Worm (Caenorhabditis elegans) whole organism, young adult: ENCODE measurements around the gene tag-343.

Experiments used
- B0336.3 ChIP-seq: fragments of 200-800 bp; sonication (Bioruptor generic); IDR thresholded peaks from 2 replicates; pipeline ENCODE4 v1.3.6; 2022; ENCODE audit warnings: missing genetic modification characterization, missing compliant biosample characterization
- C17E4.6 ChIP-seq: fragments of 200-800 bp; sonication (Bioruptor generic); IDR thresholded peaks from 2 replicates; pipeline ENCODE4 v1.3.6; 2022; ENCODE audit warnings: missing genetic modification reagents, missing genetic modification characterization, missing compliant biosample characterization
- F10E7.11 ChIP-seq: sonication (generic microtip); optimal IDR thresholded peaks from 2 replicates; lab custom pipeline; 2017; ENCODE audit warnings: mild to moderate bottlenecking, missing genetic modification characterization, moderate library complexity, missing compliant biosample characterization
- F23B12.7 ChIP-seq: sonication (generic microtip); optimal IDR thresholded peaks from 2 replicates; lab custom pipeline; 2017; ENCODE audit warnings: missing genetic modification characterization, mild to moderate bottlenecking, missing compliant biosample characterization, antibody characterized with exemption, moderate library complexity; ENCODE audit not compliant: insufficient read depth
- F33H1.4 ChIP-seq: fragments of 200-800 bp; sonication (Bioruptor generic); IDR thresholded peaks from 2 replicates; pipeline ENCODE4 v1.3.6; 2022; ENCODE audit warnings: missing genetic modification reagents, missing genetic modification characterization, missing compliant biosample characterization
- F49E8.2 ChIP-seq: sonication (generic microtip); optimal IDR thresholded peaks from 3 replicates; lab custom pipeline; 2017; ENCODE audit warnings: missing genetic modification characterization, mild to moderate bottlenecking, missing compliant biosample characterization, antibody characterized with exemption, moderate library complexity; ENCODE audit not compliant: insufficient read depth
- F52B5.7 ChIP-seq: sonication (generic microtip); optimal IDR thresholded peaks from 2 replicates; lab custom pipeline; 2016; ENCODE audit warnings: mild to moderate bottlenecking, missing genetic modification characterization, missing compliant biosample characterization
- F57A8.1 ChIP-seq: fragments of 200-800 bp; sonication (Bioruptor generic); optimal IDR thresholded peaks from 2 replicates; lab custom pipeline; 2018; ENCODE audit warnings: mild to moderate bottlenecking, missing genetic modification characterization, moderate library complexity, missing compliant biosample characterization
- K11D2.4 ChIP-seq: fragments of 200-800 bp; sonication (Bioruptor generic); IDR thresholded peaks from 2 replicates; pipeline ENCODE4 v1.3.6; 2022; ENCODE audit warnings: missing genetic modification reagents, missing genetic modification characterization, missing compliant biosample characterization
- T07F8.4 ChIP-seq: sonication (generic microtip); optimal IDR thresholded peaks from 2 replicates; lab custom pipeline; 2016; ENCODE audit warnings: mild to moderate bottlenecking, missing genetic modification characterization, moderate library complexity, missing compliant biosample characterization
- Y53F4B.3 ChIP-seq: fragments of 200-800 bp; sonication (Bioruptor generic); IDR thresholded peaks from 2 replicates; pipeline ENCODE4 v1.3.6; 2022; ENCODE audit warnings: missing genetic modification reagents, missing genetic modification characterization, missing compliant biosample characterization
- Y67H2A.10 ChIP-seq: fragments of 200-800 bp; sonication (Bioruptor generic); conservative IDR thresholded peaks from 2 replicates; pipeline ENCODE4 v1.3.6; 2022; ENCODE audit warnings: missing genetic modification reagents, missing genetic modification characterization, missing compliant biosample characterization
- attf-6 ChIP-seq: fragments of 200-800 bp; sonication (Bioruptor generic); IDR thresholded peaks from 2 replicates; pipeline ENCODE4 v1.3.6; 2022; ENCODE audit warnings: missing genetic modification reagents, missing genetic modification characterization, missing compliant biosample characterization
- cebp-1 ChIP-seq, 2 experiments: fragments of 200-800 bp in 1 of 2; sonication (Bioruptor generic) in 1 of 2; sonication (generic microtip) in 1 of 2; IDR thresholded peaks in 1 of 2; optimal IDR thresholded peaks in 1 of 2; 2 replicates each; pipeline versions ENCODE4 v1.3.6 to Lab custom; 2017 to 2022; ENCODE audit warnings: missing compliant biosample characterization in 2 of 2, missing genetic modification characterization in 2 of 2, mild to moderate bottlenecking in 1 of 2, missing genetic modification reagents in 1 of 2, moderate library complexity in 1 of 2
- ceh-58 ChIP-seq: fragments of 200-800 bp; sonication (Bioruptor generic); IDR thresholded peaks from 2 replicates; pipeline ENCODE4 v1.3.6; 2022; ENCODE audit warnings: missing genetic modification characterization, missing compliant biosample characterization
- ceh-91 ChIP-seq: fragments of 200-800 bp; sonication (Bioruptor generic); IDR thresholded peaks from 2 replicates; pipeline ENCODE4 v1.3.6; 2022; ENCODE audit warnings: missing genetic modification reagents, missing genetic modification characterization, missing compliant biosample characterization
- chd-7 ChIP-seq: sonication (generic microtip); optimal IDR thresholded peaks from 2 replicates; lab custom pipeline; 2016; ENCODE audit warnings: mild to moderate bottlenecking, missing genetic modification characterization, moderate library complexity, missing compliant biosample characterization
- die-1 ChIP-seq: sonication (generic microtip); optimal IDR thresholded peaks from 2 replicates; lab custom pipeline; 2016; ENCODE audit warnings: missing genotype, mild to moderate bottlenecking, missing genetic modification characterization, missing compliant biosample characterization
- efl-1 ChIP-seq: fragments of 150-350 bp; optimal IDR thresholded peaks from 2 replicates; lab custom pipeline; 2014; ENCODE audit warnings: missing biosample characterization, missing genetic modification reagents, missing genetic modification characterization
- egl-44 ChIP-seq: fragments of 200-800 bp; sonication (Bioruptor generic); IDR thresholded peaks from 2 replicates; pipeline ENCODE4 v1.3.6; 2022; ENCODE audit warnings: missing genetic modification reagents, missing genetic modification characterization, missing compliant biosample characterization
- ekl-4 ChIP-seq: fragments of 200-800 bp; sonication (Bioruptor generic); IDR thresholded peaks from 2 replicates; pipeline ENCODE4 v1.3.6; 2022; ENCODE audit warnings: missing genetic modification reagents, missing genetic modification characterization, missing compliant biosample characterization
- fkh-3 ChIP-seq: sonication (generic microtip); optimal IDR thresholded peaks from 2 replicates; lab custom pipeline; 2016; ENCODE audit warnings: mild to moderate bottlenecking, missing genetic modification characterization, missing compliant biosample characterization
- gei-17 ChIP-seq: fragments of 200-800 bp; sonication (Bioruptor generic); optimal IDR thresholded peaks from 2 replicates; lab custom pipeline; 2018; ENCODE audit warnings: mild to moderate bottlenecking, missing genetic modification characterization, missing compliant biosample characterization
- him-1 ChIP-seq: sonication (generic microtip); optimal IDR thresholded peaks from 2 replicates; lab custom pipeline; 2016; ENCODE audit warnings: missing genotype, missing genetic modification reagents, missing genetic modification characterization, missing compliant biosample characterization
- hlh-26 ChIP-seq: fragments of 200-800 bp; sonication (Bioruptor generic); conservative IDR thresholded peaks from 2 replicates; pipeline ENCODE4 v1.3.6; 2022; ENCODE audit warnings: missing genetic modification reagents, missing genetic modification characterization, missing compliant biosample characterization
- hmg-1.2 ChIP-seq: fragments of 200-800 bp; sonication (Bioruptor generic); IDR thresholded peaks from 2 replicates; pipeline ENCODE4 v1.3.6; 2022; ENCODE audit warnings: missing genetic modification reagents, missing genetic modification characterization, missing compliant biosample characterization
- lin-26 ChIP-seq: fragments of 200-800 bp; sonication (Bioruptor generic); IDR thresholded peaks from 2 replicates; pipeline ENCODE4 v1.3.6; 2022; ENCODE audit warnings: missing genetic modification reagents, missing genetic modification characterization, missing compliant biosample characterization
- lin-40 ChIP-seq: sonication (generic microtip); optimal IDR thresholded peaks from 2 replicates; lab custom pipeline; 2016; ENCODE audit warnings: missing genetic modification characterization, mild to moderate bottlenecking, missing compliant biosample characterization, missing genotype, missing genetic modification reagents
- lin-54 ChIP-seq: fragments of 200-800 bp; sonication (Bioruptor generic); optimal IDR thresholded peaks from 2 replicates; lab custom pipeline; 2018; ENCODE audit warnings: mild to moderate bottlenecking, missing genetic modification characterization, missing compliant biosample characterization
- madf-10 ChIP-seq: sonication (generic microtip); optimal IDR thresholded peaks from 2 replicates; lab custom pipeline; 2016; ENCODE audit warnings: mild to moderate bottlenecking, missing genetic modification characterization, missing compliant biosample characterization
- madf-3 ChIP-seq: fragments of 200-800 bp; sonication (Bioruptor generic); IDR thresholded peaks from 2 replicates; pipeline ENCODE4 v1.3.6; 2022; ENCODE audit warnings: missing genetic modification reagents, missing genetic modification characterization, missing compliant biosample characterization
- mel-28 ChIP-seq: sonication (generic microtip); optimal IDR thresholded peaks from 2 replicates; lab custom pipeline; 2016; ENCODE audit warnings: borderline replicate concordance, mild to moderate bottlenecking, missing genetic modification characterization, missing compliant biosample characterization
- mxl-1 ChIP-seq: sonication (generic microtip); optimal IDR thresholded peaks from 2 replicates; lab custom pipeline; 2016; ENCODE audit warnings: missing genetic modification characterization, missing compliant biosample characterization
- nfya-1 ChIP-seq: sonication (generic microtip); optimal IDR thresholded peaks from 2 replicates; lab custom pipeline; 2017; ENCODE audit warnings: antibody characterized with exemption, missing compliant biosample characterization, missing genetic modification characterization, borderline replicate concordance; ENCODE audit not compliant: insufficient read depth
- nhr-80 ChIP-seq: sonication (generic microtip); optimal IDR thresholded peaks from 2 replicates; lab custom pipeline; 2016; ENCODE audit warnings: missing genetic modification characterization, missing compliant biosample characterization
- rpc-1 ChIP-seq, 2 experiments: fragments of 150-350 bp in 1 of 2; sonication (generic microtip) in 1 of 2; optimal IDR thresholded peaks; 2 replicates each; lab custom pipeline; 2014 to 2018; ENCODE audit warnings: missing biosample characterization in 1 of 2, missing genetic modification characterization in 1 of 2, missing genetic modification reagents in 1 of 2, missing genotype in 1 of 2
- sdz-38 ChIP-seq: sonication (generic microtip); optimal IDR thresholded peaks from 2 replicates; lab custom pipeline; 2016; ENCODE audit warnings: missing genotype, missing genetic modification characterization, missing compliant biosample characterization
- snpc-1.1 ChIP-seq: sonication (generic microtip); optimal IDR thresholded peaks from 2 replicates; lab custom pipeline; 2017; ENCODE audit warnings: missing genetic modification characterization, mild to moderate bottlenecking, missing compliant biosample characterization, antibody characterized with exemption, moderate library complexity, missing genotype, missing genetic modification reagents; ENCODE audit not compliant: insufficient read depth
- snpc-1.3 ChIP-seq: sonication (generic microtip); optimal IDR thresholded peaks from 2 replicates; lab custom pipeline; 2017; ENCODE audit warnings: missing genetic modification characterization, mild to moderate bottlenecking, missing compliant biosample characterization, antibody characterized with exemption, moderate library complexity, missing genotype, missing genetic modification reagents; ENCODE audit not compliant: insufficient read depth
- sptf-2 ChIP-seq: fragments of 200-800 bp; sonication (Bioruptor generic); optimal IDR thresholded peaks from 2 replicates; lab custom pipeline; 2018; ENCODE audit warnings: mild to moderate bottlenecking, missing genetic modification characterization, missing compliant biosample characterization
- zfh-2 ChIP-seq: fragments of 200-800 bp; sonication (Bioruptor generic); conservative IDR thresholded peaks from 2 replicates; pipeline ENCODE4 v1.3.6; 2022; ENCODE audit warnings: missing genetic modification reagents, missing genetic modification characterization, missing compliant biosample characterization
- ztf-18 ChIP-seq: sonication (generic microtip); optimal IDR thresholded peaks from 2 replicates; lab custom pipeline; 2016; ENCODE audit warnings: missing genotype, mild to moderate bottlenecking, missing genetic modification characterization, missing compliant biosample characterization
- ztf-25 ChIP-seq: fragments of 200-800 bp; sonication (Bioruptor generic); IDR thresholded peaks from 2 replicates; pipeline ENCODE4 v1.3.6; 2022; ENCODE audit warnings: missing genetic modification reagents, missing genetic modification characterization, missing compliant biosample characterization
- ztf-26 ChIP-seq: sonication (generic microtip); optimal IDR thresholded peaks from 2 replicates; lab custom pipeline; 2017; ENCODE audit warnings: missing genetic modification characterization, missing compliant biosample characterization
- ztf-28 ChIP-seq: fragments of 200-800 bp; sonication (Bioruptor generic); IDR thresholded peaks from 2 replicates; pipeline ENCODE4 v1.3.6; 2022; ENCODE audit warnings: missing genetic modification reagents, missing genetic modification characterization, missing compliant biosample characterization
- ztf-3 ChIP-seq: fragments of 200-800 bp; sonication (Bioruptor generic); optimal IDR thresholded peaks from 2 replicates; lab custom pipeline; 2018; ENCODE audit warnings: mild to moderate bottlenecking, missing genetic modification characterization, missing compliant biosample characterization

Gene tag-343

ce11 chrX:16617427-16618128, 57.0 kb downstream of the tag-343 start:
- peak; percentile 6 for TF ChIP-seq snpc-1.3
- TF ChIP-seq lin-26 (GFP tag; lab: Robert Waterston, UW), result peak; percentile 87
- TF ChIP-seq lin-54 (GFP tag; lab: Kevin White, UChicago), result no peak
- no peak for TF ChIP-seq hlh-26
- no peak for TF ChIP-seq B0336.3 (GFP tag; lab: Robert Waterston, UW)
- TF ChIP-seq T07F8.4 (tag; lab: Kevin White, UChicago), result no peak
- no peak for TF ChIP-seq madf-3 (GFP tag; lab: Robert Waterston, UW)
- peak; percentile 29 for TF ChIP-seq die-1
- no peak; the same call in 1 of the 2 replicates for TF ChIP-seq Y53F4B.3 (GFP tag; lab: Robert Waterston, UW)
- no peak for TF ChIP-seq gei-17 (GFP tag; lab: Kevin White, UChicago)
- TF ChIP-seq attf-6, result no peak
- no peak for TF ChIP-seq ztf-26
- TF ChIP-seq F10E7.11, result peak; percentile 13
- no peak for TF ChIP-seq nhr-80
- TF ChIP-seq F33H1.4 (GFP tag; lab: Robert Waterston, UW), result no peak
- peak; percentile 44 for TF ChIP-seq him-1 (tag; lab: Kevin White, UChicago)
- TF ChIP-seq F23B12.7 (tag; lab: Kevin White, UChicago), result no peak
- no peak for TF ChIP-seq fkh-3
- peak; percentile 52 for TF ChIP-seq rpc-1 (optimal IDR thresholded peaks at IDR 0.05; lab: Kevin White, UChicago)
- peak; percentile 90 for TF ChIP-seq rpc-1 (tag; optimal IDR thresholded peaks at IDR 0.05; lab: Kevin White, UChicago)
- TF ChIP-seq ztf-3 (GFP tag; lab: Kevin White, UChicago), result no peak
- TF ChIP-seq ceh-91 (GFP tag; lab: Robert Waterston, UW), result no peak
- no peak for TF ChIP-seq chd-7 (tag; lab: Kevin White, UChicago)
- no peak; the same call in 1 of the 2 replicates for TF ChIP-seq hmg-1.2 (GFP tag; lab: Robert Waterston, UW)
- TF ChIP-seq K11D2.4, result no peak; the same call in 1 of the 2 replicates
- TF ChIP-seq ekl-4 (GFP tag; lab: Robert Waterston, UW), result no peak
- no peak for TF ChIP-seq ztf-18 (tag; lab: Kevin White, UChicago)
- no peak for TF ChIP-seq cebp-1 (GFP tag; IDR thresholded peaks at IDR 0.05; lab: Robert Waterston, UW)
- no peak for TF ChIP-seq cebp-1 (tag; optimal IDR thresholded peaks at IDR 0.05; lab: Kevin White, UChicago)
- no peak for TF ChIP-seq C17E4.6 (GFP tag; lab: Robert Waterston, UW)
- TF ChIP-seq nfya-1 (tag; lab: Kevin White, UChicago), result no peak
- TF ChIP-seq mel-28 (tag; lab: Kevin White, UChicago), result no peak
- no peak for TF ChIP-seq sptf-2 (GFP tag; lab: Kevin White, UChicago)
- peak; percentile 56; the same call in 1 of the 2 replicates for TF ChIP-seq ztf-25 (GFP tag; lab: Robert Waterston, UW)
- no peak for TF ChIP-seq Y67H2A.10
- no peak for TF ChIP-seq F49E8.2 (tag; lab: Kevin White, UChicago)
- TF ChIP-seq egl-44, result no peak
- TF ChIP-seq zfh-2 (GFP tag; lab: Robert Waterston, UW), result no peak
- TF ChIP-seq ztf-28, result no peak
- no peak for TF ChIP-seq lin-40 (tag; lab: Kevin White, UChicago)
- no peak for TF ChIP-seq efl-1
- no peak for TF ChIP-seq F57A8.1
- TF ChIP-seq snpc-1.1 (tag; lab: Kevin White, UChicago), result no peak
- TF ChIP-seq mxl-1 (tag; lab: Kevin White, UChicago), result no peak
- TF ChIP-seq ceh-58, result no peak
- TF ChIP-seq sdz-38 (tag; lab: Kevin White, UChicago), result no peak
- peak; percentile 36 for TF ChIP-seq madf-10 (tag; lab: Kevin White, UChicago)
- TF ChIP-seq F52B5.7 (tag; lab: Kevin White, UChicago), result no peak
